Worm (Caenorhabditis elegans) whole organism, L4 larva: ENCODE results near the gene C08F11.17.

Experiments
- ctbp-1 ChIP-seq: fragments of 200-800 bp; sonication (Bioruptor generic); IDR thresholded peaks from 2 replicates; pipeline ENCODE4 v1.3.6; 2022; ENCODE audit warnings: missing genetic modification reagents, missing genetic modification characterization, missing compliant biosample characterization
- daf-12 ChIP-seq: fragments of 150-350 bp; optimal IDR thresholded peaks from 2 replicates; lab custom pipeline; 2014; ENCODE audit warnings: missing biosample characterization, missing genetic modification reagents, missing genetic modification characterization
- lin-13 ChIP-seq: fragments of 150-350 bp; optimal IDR thresholded peaks from 2 replicates; lab custom pipeline; 2014; ENCODE audit warnings: missing biosample characterization, missing genetic modification reagents, missing genetic modification characterization
- lin-15B ChIP-seq: fragments of 150-350 bp; sonication (generic microtip); optimal IDR thresholded peaks from 3 replicates; lab custom pipeline; 2014; ENCODE audit warnings: missing biosample characterization, missing genetic modification characterization
- madf-5 ChIP-seq, 2 experiments: fragments of 200-800 bp; sonication (Bioruptor generic); IDR thresholded peaks; 2 replicates each; pipeline ENCODE4 v1.3.6; 2022; ENCODE audit warnings: missing compliant biosample characterization in 2 of 2, missing genetic modification characterization in 2 of 2
- nhr-11 ChIP-seq: fragments of 150-350 bp; optimal IDR thresholded peaks from 2 replicates; lab custom pipeline; 2014; ENCODE audit warnings: missing biosample characterization, missing genetic modification characterization
- nhr-25 ChIP-seq: sonication (generic microtip); optimal IDR thresholded peaks from 2 replicates; lab custom pipeline; 2017; ENCODE audit warnings: missing genetic modification characterization, mild to moderate bottlenecking, missing compliant biosample characterization, antibody characterized with exemption, moderate library complexity, borderline replicate concordance; ENCODE audit not compliant: insufficient read depth
- nhr-28 ChIP-seq: fragments of 150-350 bp; optimal IDR thresholded peaks from 2 replicates; lab custom pipeline; 2014; ENCODE audit warnings: missing biosample characterization, missing genetic modification characterization
- pha-4 ChIP-seq, 2 experiments: fragments of 150-350 bp in 1 of 2; fragments of 200-800 bp in 1 of 2; sonication (Bioruptor generic) in 1 of 2; IDR thresholded peaks in 1 of 2; optimal IDR thresholded peaks in 1 of 2; 2 replicates each; pipeline versions ENCODE4 v1.3.6 to Lab custom; 2014 to 2022; ENCODE audit warnings: missing genetic modification characterization in 2 of 2, missing genetic modification reagents in 2 of 2, missing biosample characterization in 1 of 2, missing compliant biosample characterization in 1 of 2
- unc-130 ChIP-seq: sonication (generic microtip); optimal IDR thresholded peaks from 2 replicates; lab custom pipeline; 2016; ENCODE audit warnings: missing genetic modification reagents, missing genetic modification characterization, missing compliant biosample characterization
- ztf-7 ChIP-seq: fragments of 150-350 bp; optimal IDR thresholded peaks from 2 replicates; lab custom pipeline; 2014; ENCODE audit warnings: missing biosample characterization, missing genetic modification characterization

DNA sequence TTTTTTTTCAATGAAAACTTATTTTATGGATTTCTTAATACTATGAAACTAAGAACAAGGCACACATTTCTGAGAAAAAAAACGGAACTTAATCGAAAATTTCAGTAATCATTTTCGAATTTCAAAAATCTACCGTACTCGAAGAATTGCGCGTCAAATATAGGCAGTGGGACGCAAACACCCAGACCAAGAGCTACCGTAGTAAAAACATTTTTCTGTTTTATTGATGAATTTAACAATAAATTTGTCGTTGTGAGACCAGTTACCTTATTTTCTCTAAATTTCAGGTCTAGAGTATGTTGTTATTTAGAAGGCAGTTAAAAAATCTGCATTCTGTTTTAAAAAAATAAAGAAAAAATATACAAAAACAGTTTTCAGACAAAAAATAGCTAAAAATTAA, 37.5 kb upstream of the C08F11.17 start:
- TF ChIP-seq ctbp-1 (GFP tag; lab: Robert Waterston, UW): no peak
- TF ChIP-seq pha-4 (GFP tag; IDR thresholded peaks at IDR 0.05; lab: Robert Waterston, UW): no peak
- TF ChIP-seq pha-4 (tag; optimal IDR thresholded peaks at IDR 0.05; lab: Kevin White, UChicago): no peak
- no peak for TF ChIP-seq nhr-28
- no peak for TF ChIP-seq madf-5 (GFP tag; IDR thresholded peaks at IDR 0.05; lab: Robert Waterston, UW)
- TF ChIP-seq unc-130 (GFP tag; lab: Kevin White, UChicago): no peak
- no peak for TF ChIP-seq lin-15B
- no peak for TF ChIP-seq daf-12 (tag; lab: Kevin White, UChicago)
- TF ChIP-seq nhr-11: no peak
- no peak for TF ChIP-seq lin-13 (GFP tag; lab: Kevin White, UChicago)
- TF ChIP-seq ztf-7 (tag; lab: Kevin White, UChicago): no peak
- TF ChIP-seq nhr-25 (tag; lab: Kevin White, UChicago): no peak
